Fruit fly (Drosophila melanogaster): Measurements from ENCODE around the gene HP5.

Gene HP5

DNA sequence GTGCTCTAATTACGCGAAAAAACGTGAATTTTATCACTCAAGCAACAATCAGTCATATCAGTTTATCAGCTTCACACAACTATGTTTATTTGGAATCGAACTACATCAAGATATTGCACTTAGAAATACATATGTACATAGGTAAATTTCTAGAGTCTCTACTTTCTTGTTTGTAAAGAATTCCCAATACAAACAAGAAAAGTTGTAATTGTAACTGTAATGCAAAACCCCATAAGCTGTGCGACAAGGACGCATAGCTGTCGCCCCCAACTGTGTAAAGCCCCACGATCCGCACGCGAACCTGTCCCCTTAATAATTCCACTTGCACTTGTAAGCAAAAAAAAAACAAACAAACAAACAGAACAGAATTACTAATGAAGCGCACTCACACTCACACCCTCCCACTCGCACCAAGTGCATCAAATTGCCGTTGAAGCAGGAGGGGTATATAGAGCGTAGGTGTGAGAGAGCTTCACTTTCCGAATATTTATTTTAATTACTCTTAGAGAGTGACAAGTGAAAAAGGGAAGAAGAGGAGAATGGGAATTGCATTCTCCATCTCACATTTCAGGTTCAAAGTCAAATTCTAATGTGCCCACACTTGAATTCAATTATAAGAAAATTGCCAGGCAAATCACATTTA, 28.5 kb upstream of the HP5 start:
- no peak for TF ChIP-seq Myc (optimal IDR thresholded peaks at IDR 0.05)
- no peak for TF ChIP-seq h (optimal IDR thresholded peaks at IDR 0.05)

DNA sequence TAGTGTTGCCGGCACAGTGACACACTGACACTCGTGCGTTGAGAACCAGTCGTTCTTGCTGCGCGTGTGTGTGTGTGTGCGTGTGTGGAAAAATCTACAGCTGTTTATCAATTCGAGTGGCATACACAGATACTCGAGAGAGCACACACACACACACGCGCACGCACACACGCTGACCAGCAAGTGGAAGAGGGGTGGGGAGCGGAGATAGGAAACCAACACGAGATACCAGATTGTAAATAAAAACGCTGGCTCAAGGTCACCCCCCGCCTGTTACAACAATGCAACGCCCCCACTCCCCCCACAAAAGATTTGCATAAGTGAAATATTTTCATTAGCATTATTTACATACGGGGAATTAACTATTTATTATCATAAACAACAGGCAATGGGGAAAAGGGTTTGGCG, 27.3 kb upstream of the HP5 start:
- TF ChIP-seq Sin3A (optimal IDR thresholded peaks at IDR 0.05) (no peak), h (optimal IDR thresholded peaks at IDR 0.05) (no peak), psq (optimal IDR thresholded peaks at IDR 0.05) (no peak), insv (optimal IDR thresholded peaks at IDR 0.05) (no peak)

DNA sequence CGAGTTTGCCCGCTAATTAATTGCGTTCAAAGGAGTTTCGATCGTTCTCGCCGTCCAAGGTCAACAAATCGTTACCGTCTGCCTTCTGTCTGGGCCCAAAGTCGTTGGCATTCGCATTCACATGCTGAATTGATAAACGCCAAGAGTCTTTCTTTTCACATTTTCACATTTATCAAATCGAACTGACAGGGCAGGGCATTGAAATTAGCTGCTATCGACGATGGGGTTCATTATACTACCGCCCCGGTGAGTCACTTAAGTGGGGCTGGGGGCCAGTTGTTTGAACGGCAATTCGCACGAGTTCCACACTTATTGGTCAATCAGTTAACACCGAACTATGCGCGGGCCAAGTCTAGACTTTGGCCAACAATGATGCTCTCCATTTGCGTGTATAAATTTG, 23.6 kb upstream of the HP5 start:
- no peak for TF ChIP-seq Sin3A (optimal IDR thresholded peaks at IDR 0.05)
- TF ChIP-seq Myc (optimal IDR thresholded peaks at IDR 0.05): no peak
- no peak for TF ChIP-seq psq (optimal IDR thresholded peaks at IDR 0.05)
- no peak for TF ChIP-seq insv (optimal IDR thresholded peaks at IDR 0.05)
- no peak for TF ChIP-seq ttk (optimal IDR thresholded peaks at IDR 0.05)
- TF ChIP-seq h (optimal IDR thresholded peaks at IDR 0.05): no peak

DNA sequence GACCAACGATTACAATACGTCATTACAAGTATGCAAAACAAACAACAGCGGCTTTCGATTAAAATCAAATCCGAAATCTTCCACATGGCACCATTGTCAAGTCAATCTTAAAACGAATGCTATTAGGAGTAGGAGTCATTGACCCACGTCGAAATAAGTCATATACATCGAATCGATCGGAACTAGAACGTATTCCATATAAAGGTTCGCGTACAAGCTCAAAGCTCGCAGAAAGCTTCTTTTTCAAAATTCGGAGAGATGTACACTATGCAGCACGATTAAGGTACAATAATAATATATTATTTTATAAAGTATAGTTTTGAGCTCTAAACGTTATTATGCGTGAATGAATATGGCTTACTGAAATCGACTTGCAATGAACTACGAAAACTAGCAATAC, 20.7 kb upstream of the HP5 start:
- TF ChIP-seq Myc (optimal IDR thresholded peaks at IDR 0.05) (no peak), Sin3A (optimal IDR thresholded peaks at IDR 0.05) (no peak), h (optimal IDR thresholded peaks at IDR 0.05) (no peak), insv (optimal IDR thresholded peaks at IDR 0.05) (no peak), psq (optimal IDR thresholded peaks at IDR 0.05) (no peak), ttk (optimal IDR thresholded peaks at IDR 0.05) (no peak)

DNA sequence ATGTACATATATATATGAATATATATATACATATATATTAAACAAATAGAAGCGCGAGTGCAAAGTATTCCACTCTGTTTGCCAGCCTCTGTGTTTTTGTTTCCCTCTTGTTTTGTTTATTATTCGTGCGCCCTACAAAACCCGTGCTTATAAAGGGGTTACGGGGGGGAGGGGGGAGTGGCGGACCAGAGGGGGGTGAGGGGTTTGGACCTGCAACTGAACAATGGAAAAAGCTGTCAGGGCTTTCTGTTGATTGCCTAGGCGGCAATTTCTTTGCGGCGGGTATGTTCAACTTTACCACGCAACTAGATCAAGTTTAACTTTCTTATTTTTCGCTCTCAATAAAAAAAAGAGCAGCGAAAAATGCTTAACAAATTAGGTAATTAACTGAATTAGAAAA, 15.3 kb upstream of the HP5 start:
- TF ChIP-seq psq (optimal IDR thresholded peaks at IDR 0.05) (no peak), h (optimal IDR thresholded peaks at IDR 0.05) (no peak), insv (optimal IDR thresholded peaks at IDR 0.05) (no peak), Sin3A (optimal IDR thresholded peaks at IDR 0.05) (no peak), ttk (optimal IDR thresholded peaks at IDR 0.05) (no peak), Myc (optimal IDR thresholded peaks at IDR 0.05) (no peak)

DNA sequence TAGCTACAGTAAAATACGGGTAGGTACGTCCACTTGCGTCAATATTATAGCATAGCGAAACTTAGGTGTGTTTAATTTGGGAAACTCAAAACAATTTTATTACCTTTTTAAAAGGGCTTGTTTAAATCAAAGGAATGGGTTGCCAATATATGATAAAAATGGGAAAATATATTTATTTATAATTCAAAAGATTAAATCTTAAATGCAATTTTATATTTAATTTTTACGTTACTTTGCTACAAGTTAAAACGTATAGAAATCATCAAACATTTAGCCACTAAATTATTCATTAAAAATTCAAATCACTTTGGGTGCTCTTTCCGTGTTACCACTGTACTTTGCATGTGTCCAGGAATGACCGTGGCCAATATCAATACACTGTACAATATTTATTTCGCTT, 13.6 kb upstream of the HP5 start:
- TF ChIP-seq insv (optimal IDR thresholded peaks at IDR 0.05): no peak
- no peak for TF ChIP-seq Sin3A (optimal IDR thresholded peaks at IDR 0.05)
- no peak for TF ChIP-seq Myc (optimal IDR thresholded peaks at IDR 0.05)
- TF ChIP-seq ttk (optimal IDR thresholded peaks at IDR 0.05): no peak
- no peak for TF ChIP-seq psq (optimal IDR thresholded peaks at IDR 0.05)
- TF ChIP-seq h (optimal IDR thresholded peaks at IDR 0.05): no peak

DNA sequence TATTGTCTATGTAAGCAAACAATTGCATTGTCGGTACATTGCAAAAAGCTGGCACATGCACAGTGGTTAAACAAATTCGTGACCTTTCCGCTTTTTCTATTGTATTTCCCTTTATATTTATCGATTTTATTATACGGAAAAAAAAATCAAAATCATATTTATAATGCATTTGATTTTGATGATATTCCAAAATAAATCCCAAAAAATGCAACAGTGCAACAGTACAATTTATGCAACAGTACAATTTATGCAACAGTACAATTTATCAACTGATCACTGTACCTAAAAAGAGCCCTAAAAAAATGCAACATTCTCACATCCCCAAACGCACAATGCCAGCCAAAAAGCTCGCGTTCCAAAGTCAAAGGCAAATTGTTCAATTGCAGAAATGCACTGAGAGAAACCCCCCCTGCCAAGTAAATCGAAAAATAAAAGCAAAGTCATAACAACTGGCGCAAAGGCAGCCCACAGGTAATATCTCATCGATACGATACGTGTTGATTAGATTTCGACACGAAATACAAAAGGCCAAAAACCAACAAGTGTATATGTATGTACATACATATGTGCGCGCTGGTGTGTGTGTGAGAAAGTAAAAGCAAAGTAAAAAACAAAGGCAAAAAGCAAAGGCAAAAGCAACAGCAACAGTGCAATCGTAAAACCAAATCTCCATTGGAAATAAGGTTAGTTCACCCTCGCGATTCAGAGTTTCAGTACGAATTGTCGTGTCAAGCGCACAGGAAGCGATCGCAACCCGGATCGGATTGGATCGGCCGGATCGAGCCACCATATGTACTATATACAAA, 12.6 kb upstream of the HP5 start, which contains the start of gene Sk1:
Gene Sk1, plus strand, starts transcription at position 711 of the 806 bp plus-strand sequence.
- TF ChIP-seq insv (optimal IDR thresholded peaks at IDR 0.05) (no peak), psq (optimal IDR thresholded peaks at IDR 0.05) (no peak), ttk (optimal IDR thresholded peaks at IDR 0.05) (no peak), Sin3A (optimal IDR thresholded peaks at IDR 0.05) (no peak), h (optimal IDR thresholded peaks at IDR 0.05) (no peak), Myc (optimal IDR thresholded peaks at IDR 0.05) (no peak)

DNA sequence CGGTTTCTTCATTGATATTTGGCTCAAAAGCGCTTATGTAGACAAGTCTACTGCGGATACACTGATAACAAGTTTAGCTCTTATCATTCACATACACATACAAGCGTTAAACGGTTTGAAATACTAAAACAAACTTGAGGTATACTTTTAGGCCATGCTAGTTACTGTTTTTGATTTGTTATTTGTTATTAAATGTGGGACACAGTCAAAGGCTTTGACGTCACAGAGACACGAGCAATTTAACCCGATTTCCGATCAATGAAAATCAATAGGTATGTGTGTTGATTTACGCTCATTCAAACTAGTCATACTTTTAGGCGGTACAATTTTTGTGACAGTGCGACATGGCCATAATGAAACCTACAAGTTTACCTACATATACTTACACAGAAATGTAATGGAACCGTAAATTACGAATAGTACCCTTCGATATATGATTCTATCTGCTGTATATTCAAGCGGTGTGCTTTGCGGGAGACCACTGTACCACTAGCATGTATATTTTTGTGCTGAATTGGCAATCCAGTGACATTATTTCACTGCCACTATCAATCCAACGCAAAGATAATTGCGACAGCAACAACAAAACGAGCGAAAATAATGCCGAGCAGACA, 7.7 kb upstream of the HP5 start:
- TF ChIP-seq Myc (optimal IDR thresholded peaks at IDR 0.05) (no peak), ttk (optimal IDR thresholded peaks at IDR 0.05) (no peak)

DNA sequence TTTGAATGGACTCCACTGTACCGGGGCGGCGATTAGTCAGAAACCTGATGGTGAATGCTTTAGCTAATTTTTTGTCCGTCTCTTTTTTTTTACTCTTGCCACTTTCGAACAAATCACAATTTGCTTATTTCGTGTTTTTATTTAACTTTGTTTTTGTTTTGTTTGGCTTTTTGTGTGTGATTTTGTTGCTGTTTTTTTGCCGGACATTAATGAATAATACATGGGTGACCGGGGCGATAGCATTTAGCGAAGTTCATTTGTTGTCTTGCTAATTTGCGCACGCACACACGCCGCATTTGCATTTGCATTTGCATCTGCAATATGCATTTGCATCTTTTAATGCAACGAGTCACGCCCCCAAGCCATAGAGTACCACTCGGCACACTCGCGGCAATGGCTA, 5.9 kb upstream of the HP5 start:
- TF ChIP-seq insv (optimal IDR thresholded peaks at IDR 0.05) (no peak), h (optimal IDR thresholded peaks at IDR 0.05) (no peak), Myc (optimal IDR thresholded peaks at IDR 0.05) (no peak), psq (optimal IDR thresholded peaks at IDR 0.05) (no peak)

DNA sequence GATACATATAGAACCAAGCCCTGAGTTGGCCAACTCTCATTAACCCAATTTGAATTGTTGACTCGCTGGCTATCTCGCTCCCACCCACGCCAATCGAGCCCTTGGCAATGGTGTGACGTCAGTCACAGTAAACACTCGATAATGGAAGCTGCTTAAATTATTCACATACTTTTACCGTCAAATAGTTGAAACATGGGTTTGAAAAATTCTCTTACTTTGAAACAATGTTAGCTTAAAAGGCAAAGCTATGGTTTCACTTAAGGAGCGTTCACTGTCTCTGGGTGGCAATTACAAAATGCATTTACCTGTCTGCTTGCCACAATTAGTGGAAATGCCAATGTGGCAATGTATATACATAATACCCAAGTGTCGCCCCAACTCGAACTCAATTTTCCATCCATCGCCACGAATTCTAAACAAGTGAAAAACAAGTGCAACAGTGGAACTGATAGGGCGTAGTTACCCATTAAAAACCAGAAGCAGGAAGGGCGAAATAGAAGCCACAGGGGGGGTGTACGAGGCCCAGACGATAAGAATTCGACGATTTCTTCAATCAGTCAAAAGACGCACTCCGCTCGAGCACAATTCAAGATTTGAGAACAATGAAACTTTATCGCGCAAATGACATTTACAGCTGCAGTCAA, 5.0 kb upstream of the HP5 start:
- no peak for TF ChIP-seq Myc (optimal IDR thresholded peaks at IDR 0.05)
- no peak for TF ChIP-seq insv (optimal IDR thresholded peaks at IDR 0.05)
- no peak for TF ChIP-seq ttk (optimal IDR thresholded peaks at IDR 0.05)
- no peak for TF ChIP-seq Sin3A (optimal IDR thresholded peaks at IDR 0.05)
- no peak for TF ChIP-seq psq (optimal IDR thresholded peaks at IDR 0.05)
- TF ChIP-seq h (optimal IDR thresholded peaks at IDR 0.05): no peak

DNA sequence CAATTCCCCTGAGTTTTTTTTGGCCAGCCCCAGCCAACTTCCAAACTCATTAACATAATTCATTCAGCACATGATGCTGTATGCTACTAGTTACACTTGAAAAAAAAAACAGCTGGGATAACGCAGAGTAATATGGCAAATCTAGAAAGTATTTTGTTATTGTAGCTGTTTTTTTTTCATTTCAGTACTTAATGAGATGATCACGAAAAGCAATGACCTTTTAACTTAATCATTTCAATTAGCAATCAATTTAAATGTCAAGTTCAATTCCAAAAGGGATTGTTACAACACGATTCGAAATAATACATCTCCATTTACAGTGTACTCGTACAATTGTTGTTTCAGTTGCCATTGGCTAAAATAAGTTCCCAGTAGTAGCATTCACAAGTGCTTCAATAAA, 4.2 kb upstream of the HP5 start:
- TF ChIP-seq Myc (optimal IDR thresholded peaks at IDR 0.05): no peak
- TF ChIP-seq insv (optimal IDR thresholded peaks at IDR 0.05): no peak
- TF ChIP-seq h (optimal IDR thresholded peaks at IDR 0.05): no peak
- TF ChIP-seq ttk (optimal IDR thresholded peaks at IDR 0.05): no peak
- no peak for TF ChIP-seq psq (optimal IDR thresholded peaks at IDR 0.05)

DNA sequence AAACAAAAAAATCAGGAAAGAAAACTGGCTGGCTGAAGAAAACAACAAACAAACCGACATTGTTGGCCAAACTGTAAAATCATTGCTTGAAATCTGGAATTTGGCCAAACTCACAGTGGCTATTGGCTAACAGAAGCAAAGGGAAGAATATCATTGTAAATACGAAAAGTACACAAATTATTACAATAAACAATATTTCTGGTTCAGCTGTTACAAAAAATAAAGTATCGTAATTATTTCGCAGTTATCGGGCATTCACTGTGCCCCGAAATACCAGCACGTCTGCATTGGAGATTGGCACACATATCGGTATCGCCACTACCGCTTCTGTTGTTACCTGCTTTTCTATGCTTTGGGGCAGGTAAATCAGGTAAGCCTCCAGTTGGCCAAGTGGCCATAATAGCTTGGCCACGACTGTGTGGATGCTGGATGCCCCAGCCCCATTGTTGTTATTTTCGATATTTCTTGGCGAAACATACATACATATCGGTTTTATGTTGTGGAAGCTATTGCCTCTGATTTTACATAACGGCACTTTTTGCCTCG, 3.5 kb upstream of the HP5 start:
- no peak for TF ChIP-seq ttk (optimal IDR thresholded peaks at IDR 0.05)
- TF ChIP-seq psq (optimal IDR thresholded peaks at IDR 0.05): no peak
- no peak for TF ChIP-seq insv (optimal IDR thresholded peaks at IDR 0.05)
- no peak for TF ChIP-seq h (optimal IDR thresholded peaks at IDR 0.05)
- no peak for TF ChIP-seq Sin3A (optimal IDR thresholded peaks at IDR 0.05)
- TF ChIP-seq Myc (optimal IDR thresholded peaks at IDR 0.05): no peak

All from Kc167 (cell line).